Worm (Caenorhabditis elegans) whole organism, L4 larva: Measurements from ENCODE around the gene ZK863.8.

Source experiments
- F44E2.7 ChIP-seq: fragments of 200-800 bp; sonication (Bioruptor generic); IDR thresholded peaks from 2 replicates; pipeline ENCODE4 v2.1.2; 2022; ENCODE audit warnings: missing genetic modification characterization, missing compliant biosample characterization
- ceh-28 ChIP-seq: fragments of 150-350 bp; optimal IDR thresholded peaks from 2 replicates; lab custom pipeline; 2014; ENCODE audit warnings: missing biosample characterization, missing genetic modification reagents, missing genetic modification characterization
- ceh-44 ChIP-seq: fragments of 200-800 bp; sonication (Bioruptor generic); IDR thresholded peaks from 2 replicates; pipeline ENCODE4 v1.3.6; 2022; ENCODE audit warnings: missing genetic modification reagents, missing genetic modification characterization, missing compliant biosample characterization
- daf-12 ChIP-seq: fragments of 150-350 bp; optimal IDR thresholded peaks from 2 replicates; lab custom pipeline; 2014; ENCODE audit warnings: missing biosample characterization, missing genetic modification reagents, missing genetic modification characterization
- dmd-6 ChIP-seq: fragments of 200-800 bp; sonication (Bioruptor generic); IDR thresholded peaks from 2 replicates; pipeline ENCODE4 v1.3.6; 2022; ENCODE audit warnings: missing genetic modification reagents, missing genetic modification characterization, missing compliant biosample characterization
- egl-27 ChIP-seq: sonication (generic microtip); optimal IDR thresholded peaks from 3 replicates; lab custom pipeline; 2017; ENCODE audit warnings: missing biosample characterization, missing genetic modification reagents, missing genetic modification characterization
- lir-3 ChIP-seq: sonication (generic microtip); optimal IDR thresholded peaks from 2 replicates; lab custom pipeline; 2016; ENCODE audit warnings: mild to moderate bottlenecking, missing genetic modification characterization, missing compliant biosample characterization
- madf-5 ChIP-seq, 2 experiments: fragments of 200-800 bp; sonication (Bioruptor generic); IDR thresholded peaks; 2 replicates each; pipeline ENCODE4 v1.3.6; 2022; ENCODE audit warnings: missing compliant biosample characterization in 2 of 2, missing genetic modification characterization in 2 of 2
- mdl-1 ChIP-seq, 2 experiments: fragments of 150-350 bp in 1 of 2; sonication (generic microtip) in 1 of 2; optimal IDR thresholded peaks; 2 replicates each; lab custom pipeline; 2014 to 2017; ENCODE audit warnings: missing biosample characterization in 2 of 2, missing genetic modification characterization in 2 of 2
- mep-1 ChIP-seq: fragments of 150-350 bp; sonication (generic microtip); optimal IDR thresholded peaks from 3 replicates; lab custom pipeline; 2014; ENCODE audit warnings: missing biosample characterization, missing genetic modification characterization
- nhr-25 ChIP-seq: sonication (generic microtip); optimal IDR thresholded peaks from 2 replicates; lab custom pipeline; 2017; ENCODE audit warnings: missing genetic modification characterization, mild to moderate bottlenecking, missing compliant biosample characterization, antibody characterized with exemption, moderate library complexity, borderline replicate concordance; ENCODE audit not compliant: insufficient read depth
- nhr-77 ChIP-seq: fragments of 150-350 bp; optimal IDR thresholded peaks from 2 replicates; lab custom pipeline; 2014; ENCODE audit warnings: missing biosample characterization, missing genetic modification characterization
- pha-4 ChIP-seq, 2 experiments: fragments of 150-350 bp in 1 of 2; fragments of 200-800 bp in 1 of 2; sonication (Bioruptor generic) in 1 of 2; IDR thresholded peaks in 1 of 2; optimal IDR thresholded peaks in 1 of 2; 2 replicates each; pipeline versions ENCODE4 v1.3.6 to Lab custom; 2014 to 2022; ENCODE audit warnings: missing genetic modification characterization in 2 of 2, missing genetic modification reagents in 2 of 2, missing biosample characterization in 1 of 2, missing compliant biosample characterization in 1 of 2
- pqm-1 ChIP-seq: sonication (generic microtip); optimal IDR thresholded peaks from 2 replicates; lab custom pipeline; 2017; ENCODE audit warnings: missing biosample characterization, missing genetic modification characterization

ce11 chrV:12192129-12192528, 4.8 kb upstream of the ZK863.8 start, which contains the start of gene rnp-1:
- TF ChIP-seq ceh-28 (tag; lab: Kevin White, UChicago) (no peak), ceh-44 (GFP tag; lab: Robert Waterston, UW) (no peak), F44E2.7 (no peak), mep-1 (tag; lab: Kevin White, UChicago) (no peak), nhr-25 (tag; lab: Kevin White, UChicago) (no peak), lir-3 (tag; lab: Kevin White, UChicago) (no peak), pqm-1 (no peak), madf-5 (GFP tag; IDR thresholded peaks at IDR 0.05; lab: Robert Waterston, UW) (no peak), pha-4 (GFP tag; IDR thresholded peaks at IDR 0.05; lab: Robert Waterston, UW) (no peak), pha-4 (tag; optimal IDR thresholded peaks at IDR 0.05; lab: Kevin White, UChicago) (no peak), dmd-6 (no peak), nhr-77 (tag; lab: Kevin White, UChicago) (no peak), egl-27 (tag; lab: Kevin White, UChicago) (no peak), mdl-1 (tag; optimal IDR thresholded peaks at IDR 0.05; lab: Kevin White, UChicago) (no peak), daf-12 (no peak)
